Comparison of ENCODE assay signal across 1 worm cellular context in the genomic region with DNA sequence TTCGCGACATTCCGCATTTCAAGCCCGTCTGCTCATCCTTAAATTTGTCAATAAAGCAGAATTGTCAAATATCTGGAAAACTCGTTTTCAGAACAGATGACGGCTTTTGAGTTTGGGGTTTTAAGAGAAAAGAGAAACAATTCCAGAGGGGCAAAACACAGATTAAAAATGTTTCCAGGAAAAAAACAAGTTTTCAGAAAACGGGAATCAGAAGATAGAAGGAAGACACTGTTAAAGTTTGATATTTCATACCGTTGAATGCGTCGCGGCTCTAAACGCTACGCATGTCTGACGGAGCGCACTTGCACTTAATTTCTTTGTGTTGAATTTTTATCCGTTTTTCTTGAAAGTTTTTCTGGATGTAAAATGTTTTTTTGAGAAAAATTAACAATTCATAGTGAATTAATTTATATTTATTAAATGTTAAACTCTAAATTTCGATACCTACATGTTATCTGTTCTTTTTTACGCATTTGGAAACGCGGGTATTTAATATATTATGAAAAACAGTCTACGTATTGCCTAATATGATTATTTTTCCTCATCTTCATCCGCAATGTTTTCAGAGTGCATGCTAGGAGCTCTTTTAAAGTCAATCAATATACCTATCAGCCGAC.
TF ChIP-seq lines count a peak whose summit lies in the region.

Gene C08B6.18, minus strand, starts transcription at position 51 of the 617 bp plus-strand sequence.
Gene wdr-20, minus strand, starts transcription at position 82 of the 617 bp plus-strand sequence.
Gene C08B6.8, plus strand, starts transcription at position 567 of the 617 bp plus-strand sequence.

TF ChIP-seq in whole organism, L1 larva, 84 proteins besides CTCF, POLR2A, EP300 and RAD21 (continued from another document):
- TF ChIP-seq efl-1 (optimal IDR thresholded peaks at IDR 0.05; lab: Kevin White, UChicago): peak; percentile 28 to 30
- peak; percentile 42 to 87 for TF ChIP-seq efl-1 (GFP tag; optimal IDR thresholded peaks at IDR 0.05 in 1 of 2; lab: Kevin White, UChicago)
- TF ChIP-seq blmp-1 (tag; optimal IDR thresholded peaks at IDR 0.05; lab: Kevin White, UChicago): peak; percentile 19
- TF ChIP-seq pax-3 (tag; optimal IDR thresholded peaks at IDR 0.05; lab: Kevin White, UChicago): no peak
- peak; percentile 47 for TF ChIP-seq C16A3.4 (tag; optimal IDR thresholded peaks at IDR 0.05; lab: Kevin White, UChicago)
- TF ChIP-seq elt-3 (tag; optimal IDR thresholded peaks at IDR 0.05; lab: Kevin White, UChicago): peak in 1 of 6 experiments; percentile 8
- peak; percentile 15 for TF ChIP-seq snu-23 (GFP tag; optimal IDR thresholded peaks at IDR 0.05; lab: Kevin White, UChicago)
- TF ChIP-seq lin-35 (GFP tag; optimal IDR thresholded peaks at IDR 0.05; lab: Kevin White, UChicago): peak; percentile 46 to 69
- no peak for TF ChIP-seq jun-1 (tag; optimal IDR thresholded peaks at IDR 0.05; lab: Kevin White, UChicago)
- TF ChIP-seq skn-1 (tag; optimal IDR thresholded peaks at IDR 0.05; lab: Kevin White, UChicago): peak; percentile 42
